Worm (Caenorhabditis elegans) whole organism, young adult: ENCODE data around the gene T14B1.1.
A peak's percentile ranks its signal among the peaks of the same experiment; 100 is the strongest.

ENCODE experiments used
- D2030.7 ChIP-seq: fragments of 200-800 bp; sonication (Bioruptor generic); IDR thresholded peaks from 2 replicates; pipeline ENCODE4 v1.3.6; 2022; ENCODE audit warnings: missing genetic modification reagents, missing genetic modification characterization, missing compliant biosample characterization
- F10E7.11 ChIP-seq: sonication (generic microtip); optimal IDR thresholded peaks from 2 replicates; lab custom pipeline; 2017; ENCODE audit warnings: mild to moderate bottlenecking, missing genetic modification characterization, moderate library complexity, missing compliant biosample characterization
- T26A5.8 ChIP-seq: sonication (generic microtip); optimal IDR thresholded peaks from 2 replicates; lab custom pipeline; 2016; ENCODE audit warnings: missing genetic modification characterization, missing compliant biosample characterization
- ZK185.1 ChIP-seq: sonication (generic microtip); optimal IDR thresholded peaks from 2 replicates; lab custom pipeline; 2016; ENCODE audit warnings: mild to moderate bottlenecking, missing genetic modification characterization, missing compliant biosample characterization; ENCODE audit not compliant: poor library complexity, severe bottlenecking
- akir-1 ChIP-seq: fragments of 200-800 bp; sonication (Bioruptor generic); optimal IDR thresholded peaks from 2 replicates; lab custom pipeline; 2018; ENCODE audit warnings: mild to moderate bottlenecking, missing genetic modification characterization, moderate library complexity, missing compliant biosample characterization
- aptf-3 ChIP-seq: fragments of 200-800 bp; sonication (Bioruptor generic); IDR thresholded peaks from 2 replicates; pipeline ENCODE4 v1.3.6; 2022; ENCODE audit warnings: missing genetic modification characterization, missing compliant biosample characterization
- atf-7 ChIP-seq: sonication (generic microtip); optimal IDR thresholded peaks from 2 replicates; lab custom pipeline; 2017; ENCODE audit warnings: mild to moderate bottlenecking, missing genetic modification characterization, missing compliant biosample characterization
- athp-1 ChIP-seq: sonication (generic microtip); optimal IDR thresholded peaks from 2 replicates; lab custom pipeline; 2017; ENCODE audit warnings: mild to moderate bottlenecking, missing genetic modification characterization, missing compliant biosample characterization
- attf-3 ChIP-seq: fragments of 200-800 bp; sonication (Bioruptor generic); conservative IDR thresholded peaks from 2 replicates; pipeline ENCODE4 v1.3.6; 2022; ENCODE audit warnings: missing genetic modification reagents, missing genetic modification characterization, missing compliant biosample characterization
- attf-5 ChIP-seq: fragments of 200-800 bp; sonication (Bioruptor generic); optimal IDR thresholded peaks from 2 replicates; lab custom pipeline; 2018; ENCODE audit warnings: mild to moderate bottlenecking, missing genetic modification characterization, missing compliant biosample characterization
- bed-1 ChIP-seq: fragments of 200-800 bp; sonication (Bioruptor generic); IDR thresholded peaks from 2 replicates; pipeline ENCODE4 v1.3.6; 2022; ENCODE audit warnings: missing genetic modification reagents, missing genetic modification characterization, missing compliant biosample characterization
- bed-2 ChIP-seq: fragments of 200-800 bp; sonication (Bioruptor generic); IDR thresholded peaks from 2 replicates; pipeline ENCODE4 v1.3.6; 2022; ENCODE audit warnings: missing genetic modification reagents, missing genetic modification characterization, missing compliant biosample characterization
- cebp-2 ChIP-seq: fragments of 200-800 bp; sonication (Bioruptor generic); IDR thresholded peaks from 2 replicates; pipeline ENCODE4 v1.3.6; 2022; ENCODE audit warnings: missing genetic modification characterization, missing compliant biosample characterization
- ceh-27 ChIP-seq: fragments of 200-800 bp; sonication (Bioruptor generic); optimal IDR thresholded peaks from 2 replicates; lab custom pipeline; 2018; ENCODE audit warnings: mild to moderate bottlenecking, missing genetic modification characterization, moderate library complexity, missing compliant biosample characterization
- ceh-40 ChIP-seq: fragments of 200-800 bp; sonication (Bioruptor generic); IDR thresholded peaks from 2 replicates; pipeline ENCODE4 v1.3.6; 2022; ENCODE audit warnings: missing genetic modification characterization, missing compliant biosample characterization
- dpl-1 ChIP-seq: fragments of 150-350 bp; optimal IDR thresholded peaks from 2 replicates; lab custom pipeline; 2014; ENCODE audit warnings: missing biosample characterization, missing genetic modification reagents, missing genetic modification characterization
- ets-4 ChIP-seq: fragments of 200-800 bp; sonication (Bioruptor generic); optimal IDR thresholded peaks from 2 replicates; lab custom pipeline; 2018; ENCODE audit warnings: mild to moderate bottlenecking, missing genetic modification characterization, missing compliant biosample characterization
- fkh-3 ChIP-seq: sonication (generic microtip); optimal IDR thresholded peaks from 2 replicates; lab custom pipeline; 2016; ENCODE audit warnings: mild to moderate bottlenecking, missing genetic modification characterization, missing compliant biosample characterization
- hlh-26 ChIP-seq: fragments of 200-800 bp; sonication (Bioruptor generic); conservative IDR thresholded peaks from 2 replicates; pipeline ENCODE4 v1.3.6; 2022; ENCODE audit warnings: missing genetic modification reagents, missing genetic modification characterization, missing compliant biosample characterization
- hmg-1.2 ChIP-seq: fragments of 200-800 bp; sonication (Bioruptor generic); IDR thresholded peaks from 2 replicates; pipeline ENCODE4 v1.3.6; 2022; ENCODE audit warnings: missing genetic modification reagents, missing genetic modification characterization, missing compliant biosample characterization
- hrde-1 ChIP-seq: sonication (generic microtip); optimal IDR thresholded peaks from 2 replicates; lab custom pipeline; 2016; ENCODE audit warnings: missing genetic modification characterization, mild to moderate bottlenecking, missing compliant biosample characterization, moderate library complexity, missing genotype, missing genetic modification reagents, borderline replicate concordance
- lag-1 ChIP-seq: fragments of 200-800 bp; sonication (Bioruptor generic); IDR thresholded peaks from 2 replicates; pipeline ENCODE4 v1.3.6; 2022; ENCODE audit warnings: missing genetic modification reagents, missing genetic modification characterization, missing compliant biosample characterization
- let-526 ChIP-seq: fragments of 200-800 bp; sonication (Bioruptor generic); IDR thresholded peaks from 2 replicates; pipeline ENCODE4 v1.3.6; 2022; ENCODE audit warnings: missing genetic modification reagents, missing genetic modification characterization, missing compliant biosample characterization
- let-607 ChIP-seq, 2 experiments: fragments of 200-800 bp in 1 of 2; sonication (Bioruptor generic) in 1 of 2; sonication (generic microtip) in 1 of 2; optimal IDR thresholded peaks; 2 replicates each; lab custom pipeline; 2016 to 2018; ENCODE audit warnings: mild to moderate bottlenecking in 2 of 2, missing compliant biosample characterization in 2 of 2, missing genetic modification characterization in 2 of 2, moderate library complexity in 2 of 2, missing genotype in 1 of 2
- lin-26 ChIP-seq: fragments of 200-800 bp; sonication (Bioruptor generic); IDR thresholded peaks from 2 replicates; pipeline ENCODE4 v1.3.6; 2022; ENCODE audit warnings: missing genetic modification reagents, missing genetic modification characterization, missing compliant biosample characterization
- lin-54 ChIP-seq: fragments of 200-800 bp; sonication (Bioruptor generic); optimal IDR thresholded peaks from 2 replicates; lab custom pipeline; 2018; ENCODE audit warnings: mild to moderate bottlenecking, missing genetic modification characterization, missing compliant biosample characterization
- lsl-1 ChIP-seq: fragments of 200-800 bp; sonication (Bioruptor generic); optimal IDR thresholded peaks from 2 replicates; lab custom pipeline; 2018; ENCODE audit warnings: mild to moderate bottlenecking, missing genetic modification characterization, moderate library complexity, missing compliant biosample characterization
- madf-10 ChIP-seq: sonication (generic microtip); optimal IDR thresholded peaks from 2 replicates; lab custom pipeline; 2016; ENCODE audit warnings: mild to moderate bottlenecking, missing genetic modification characterization, missing compliant biosample characterization
- madf-6 ChIP-seq: fragments of 200-800 bp; sonication (Bioruptor generic); IDR thresholded peaks from 2 replicates; pipeline ENCODE4 v1.3.6; 2022; ENCODE audit warnings: missing genetic modification reagents, missing genetic modification characterization, missing compliant biosample characterization
- mcd-1 ChIP-seq: fragments of 200-800 bp; sonication (Bioruptor generic); IDR thresholded peaks from 2 replicates; pipeline ENCODE4 v1.3.6; 2022; ENCODE audit warnings: missing genetic modification reagents, missing genetic modification characterization, missing compliant biosample characterization
- mel-28 ChIP-seq: sonication (generic microtip); optimal IDR thresholded peaks from 2 replicates; lab custom pipeline; 2016; ENCODE audit warnings: borderline replicate concordance, mild to moderate bottlenecking, missing genetic modification characterization, missing compliant biosample characterization
- nhr-120 ChIP-seq: fragments of 200-800 bp; sonication (Bioruptor generic); IDR thresholded peaks from 2 replicates; pipeline ENCODE4 v1.3.6; 2022; ENCODE audit warnings: missing genetic modification characterization, missing compliant biosample characterization
- nhr-27 ChIP-seq: fragments of 200-800 bp; sonication (Bioruptor generic); optimal IDR thresholded peaks from 2 replicates; lab custom pipeline; 2018; ENCODE audit warnings: mild to moderate bottlenecking, missing genetic modification characterization, moderate library complexity, missing compliant biosample characterization
- rpc-1 ChIP-seq, 2 experiments: fragments of 150-350 bp in 1 of 2; sonication (generic microtip) in 1 of 2; optimal IDR thresholded peaks; 2 replicates each; lab custom pipeline; 2014 to 2018; ENCODE audit warnings: missing biosample characterization in 1 of 2, missing genetic modification characterization in 1 of 2, missing genetic modification reagents in 1 of 2, missing genotype in 1 of 2
- sdz-38 ChIP-seq: sonication (generic microtip); optimal IDR thresholded peaks from 2 replicates; lab custom pipeline; 2016; ENCODE audit warnings: missing genotype, missing genetic modification characterization, missing compliant biosample characterization
- sea-2 ChIP-seq: fragments of 200-800 bp; sonication (Bioruptor generic); IDR thresholded peaks from 2 replicates; pipeline ENCODE4 v1.3.6; 2022; ENCODE audit warnings: missing genetic modification characterization, missing compliant biosample characterization
- somi-1 ChIP-seq: fragments of 200-800 bp; sonication (Bioruptor generic); optimal IDR thresholded peaks from 2 replicates; lab custom pipeline; 2018; ENCODE audit warnings: mild to moderate bottlenecking, missing genetic modification characterization, missing compliant biosample characterization
- sptf-2 ChIP-seq: fragments of 200-800 bp; sonication (Bioruptor generic); optimal IDR thresholded peaks from 2 replicates; lab custom pipeline; 2018; ENCODE audit warnings: mild to moderate bottlenecking, missing genetic modification characterization, missing compliant biosample characterization
- tbp1 ChIP-seq: fragments of 200-800 bp; sonication (Bioruptor generic); optimal IDR thresholded peaks from 2 replicates; lab custom pipeline; 2018; ENCODE audit warnings: mild to moderate bottlenecking, missing genetic modification characterization, missing compliant biosample characterization
- tbx-9 ChIP-seq: sonication (generic microtip); optimal IDR thresholded peaks from 2 replicates; lab custom pipeline; 2016; ENCODE audit warnings: borderline replicate concordance, missing genetic modification characterization, inconsistent platforms, missing compliant biosample characterization
- tlf-1 ChIP-seq: fragments of 200-800 bp; sonication (Bioruptor generic); optimal IDR thresholded peaks from 2 replicates; lab custom pipeline; 2018; ENCODE audit warnings: mild to moderate bottlenecking, missing genetic modification characterization, missing compliant biosample characterization
- unc-130 ChIP-seq: sonication (generic microtip); optimal IDR thresholded peaks from 2 replicates; lab custom pipeline; 2016; ENCODE audit warnings: missing genetic modification reagents, missing genetic modification characterization, missing compliant biosample characterization
- unc-62 ChIP-seq: fragments of 150-350 bp; optimal IDR thresholded peaks from 2 replicates; lab custom pipeline; 2014; ENCODE audit warnings: missing biosample characterization, missing genetic modification reagents, missing genetic modification characterization
- ztf-25 ChIP-seq: fragments of 200-800 bp; sonication (Bioruptor generic); IDR thresholded peaks from 2 replicates; pipeline ENCODE4 v1.3.6; 2022; ENCODE audit warnings: missing genetic modification reagents, missing genetic modification characterization, missing compliant biosample characterization
- ztf-26 ChIP-seq: sonication (generic microtip); optimal IDR thresholded peaks from 2 replicates; lab custom pipeline; 2017; ENCODE audit warnings: missing genetic modification characterization, missing compliant biosample characterization
- ztf-3 ChIP-seq: fragments of 200-800 bp; sonication (Bioruptor generic); optimal IDR thresholded peaks from 2 replicates; lab custom pipeline; 2018; ENCODE audit warnings: mild to moderate bottlenecking, missing genetic modification characterization, missing compliant biosample characterization

T14B1.1 gene

DNA sequence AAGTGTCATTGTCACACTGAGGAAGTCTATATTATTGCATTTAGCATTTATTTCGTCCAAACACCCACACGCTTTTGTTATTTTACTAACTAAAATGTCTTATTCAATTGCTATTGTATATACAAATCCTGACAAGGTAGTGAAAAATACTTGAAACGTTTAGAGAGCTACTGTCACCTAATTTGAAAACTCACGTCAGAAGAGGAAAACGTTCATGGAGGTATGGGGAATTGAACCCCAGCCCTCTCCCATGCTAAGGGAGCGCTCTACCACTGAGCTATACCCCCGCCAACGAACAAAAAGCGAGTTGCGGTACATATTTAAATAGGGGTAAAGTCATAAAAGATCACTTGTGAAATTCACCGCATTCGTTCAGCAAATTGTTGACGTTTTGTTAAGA, 45.9 kb downstream of the T14B1.1 start (continued):
- TF ChIP-seq unc-62 (no peak), mel-28 (tag; lab: Kevin White, UChicago) (no peak), ztf-25 (peak; percentile 64; the same call in 1 of the 2 replicates), ceh-27 (GFP tag; lab: Kevin White, UChicago) (peak; percentile 17), mcd-1 (GFP tag; lab: Robert Waterston, UW) (no peak; the same call in 1 of the 2 replicates), somi-1 (GFP tag; lab: Kevin White, UChicago) (peak; percentile 53), nhr-27 (peak; percentile 40), lin-26 (peak; percentile 94), nhr-120 (GFP tag; lab: Robert Waterston, UW) (no peak), atf-7 (tag; lab: Kevin White, UChicago) (peak; percentile 74), tbp1 (GFP tag; lab: Kevin White, UChicago) (peak; percentile 90), ztf-3 (GFP tag; lab: Kevin White, UChicago) (peak; percentile 6), akir-1 (GFP tag; lab: Kevin White, UChicago) (peak; percentile 17), ceh-40 (GFP tag; lab: Robert Waterston, UW) (peak; percentile 66), fkh-3 (peak; percentile 68), let-607 (tag; optimal IDR thresholded peaks at IDR 0.05; lab: Kevin White, UChicago) (peak in 1 of 2 experiments; percentile 34), bed-1 (GFP tag; lab: Robert Waterston, UW) (no peak), dpl-1 (GFP tag; lab: Kevin White, UChicago) (no peak), lin-54 (GFP tag; lab: Kevin White, UChicago) (no peak), athp-1 (tag; lab: Kevin White, UChicago) (peak; percentile 29), D2030.7 (GFP tag; lab: Robert Waterston, UW) (peak; percentile 70), T26A5.8 (tag; lab: Kevin White, UChicago) (peak; percentile 19), let-526 (no peak), aptf-3 (GFP tag; lab: Robert Waterston, UW) (0 out of 2 replicates have a peak, but pooled peaks have one; percentile 48), attf-3 (GFP tag; lab: Robert Waterston, UW) (no peak), rpc-1 (optimal IDR thresholded peaks at IDR 0.05; lab: Kevin White, UChicago) (peak; percentile 95), rpc-1 (tag; optimal IDR thresholded peaks at IDR 0.05; lab: Kevin White, UChicago) (peak; percentile 98), sptf-2 (GFP tag; lab: Kevin White, UChicago) (peak; percentile 52), madf-6 (GFP tag; lab: Robert Waterston, UW) (peak; percentile 48; the same call in 1 of the 2 replicates), F10E7.11 (tag; lab: Kevin White, UChicago) (no peak), unc-130 (GFP tag; lab: Kevin White, UChicago) (no peak), ztf-26 (no peak)

DNA sequence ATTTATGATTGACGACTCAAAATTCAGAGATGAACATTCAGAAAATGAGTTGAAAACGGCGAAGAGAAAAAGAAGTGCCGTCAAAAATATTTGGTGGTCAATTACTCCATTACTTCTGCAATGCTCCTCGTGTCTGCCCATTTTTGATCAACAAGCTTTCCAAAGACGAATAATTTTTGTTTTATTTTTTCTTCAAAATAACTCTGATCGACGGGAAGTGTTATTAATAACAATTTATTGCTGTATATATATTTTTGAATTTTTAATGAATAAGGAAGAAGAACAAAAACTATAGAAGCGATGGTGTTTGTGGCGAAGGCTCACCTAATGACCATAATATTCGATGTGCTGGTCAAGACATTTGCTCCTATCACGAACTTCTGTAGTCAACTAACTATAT, 48.4 kb downstream of the T14B1.1 start, which contains the start of gene C11E4.8:
Gene C11E4.8, plus strand, starts transcription at position 301 of the 400 bp plus-strand sequence.
- TF ChIP-seq ets-4 (GFP tag; lab: Kevin White, UChicago) (no peak), tbx-9 (tag; lab: Kevin White, UChicago) (no peak), tlf-1 (GFP tag; lab: Kevin White, UChicago) (no peak), hlh-26 (GFP tag; lab: Robert Waterston, UW) (no peak)

DNA sequence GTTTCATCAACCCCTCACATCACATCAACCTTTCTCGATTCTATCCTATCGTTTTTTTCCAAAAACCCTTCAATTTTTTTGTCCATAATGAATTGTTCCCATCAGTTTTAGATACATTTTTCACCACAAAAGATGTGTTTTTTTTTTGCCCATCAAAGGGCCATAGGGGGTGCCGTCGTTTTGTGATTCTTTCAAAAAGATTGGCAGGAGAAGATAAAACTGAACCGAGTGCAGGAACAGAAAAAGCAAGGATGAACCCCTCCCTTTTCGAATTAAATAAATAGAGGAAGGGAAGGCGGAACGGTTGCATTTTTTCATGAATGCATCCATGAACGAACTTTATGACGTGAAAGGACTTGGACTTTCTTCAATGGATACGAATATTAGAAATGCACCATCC, 51.6 kb downstream of the T14B1.1 start, which contains the start of gene C11E4.7:
Gene C11E4.7, plus strand, starts transcription at position 301 of the 400 bp plus-strand sequence.
- TF ChIP-seq attf-5 (GFP tag; lab: Kevin White, UChicago): no peak
- TF ChIP-seq sea-2 (GFP tag; lab: Robert Waterston, UW): no peak
- 0 out of 2 replicates have a peak, but pooled peaks have one; percentile 33 for TF ChIP-seq cebp-2 (GFP tag; lab: Robert Waterston, UW)
- no peak for TF ChIP-seq bed-2
- no peak for TF ChIP-seq ztf-3 (GFP tag; lab: Kevin White, UChicago)
- TF ChIP-seq hmg-1.2: no peak
- no peak for TF ChIP-seq hrde-1
- no peak for TF ChIP-seq madf-10
- no peak for TF ChIP-seq lag-1 (GFP tag; lab: Robert Waterston, UW)
- no peak for TF ChIP-seq ets-4 (GFP tag; lab: Kevin White, UChicago)
- TF ChIP-seq ZK185.1 (tag; lab: Kevin White, UChicago): no peak
- TF ChIP-seq ztf-26: peak; percentile 11
- no peak for TF ChIP-seq sdz-38 (tag; lab: Kevin White, UChicago)
- no peak for TF ChIP-seq D2030.7 (GFP tag; lab: Robert Waterston, UW)
- no peak for TF ChIP-seq lsl-1
- no peak for TF ChIP-seq let-526
- TF ChIP-seq atf-7 (tag; lab: Kevin White, UChicago): no peak
